Worm (Caenorhabditis elegans) whole organism, late embryonic: ENCODE measurements around the gene T21B10.4.

Experiments used
- ceh-19 ChIP-seq: fragments of 200-800 bp; sonication (Bioruptor generic); optimal IDR thresholded peaks from 2 replicates; lab custom pipeline; 2018; ENCODE audit warnings: mild to moderate bottlenecking, missing genetic modification characterization, missing compliant biosample characterization
- hlh-30 ChIP-seq: sonication (generic microtip); optimal IDR thresholded peaks from 2 replicates; lab custom pipeline; 2017; ENCODE audit warnings: antibody characterized with exemption, missing genetic modification characterization, missing compliant biosample characterization; ENCODE audit not compliant: insufficient read depth

ce11 chrII:8912523-8913017, 28.1 kb upstream of the T21B10.4 start:
- TF ChIP-seq hlh-30 (tag; lab: Kevin White, UChicago) (no peak), ceh-19 (GFP tag; lab: Kevin White, UChicago) (no peak)
